Worm (Caenorhabditis elegans): ENCODE measurements around the gene fbxa-156.
"Not testable (repeated sequence)": the region's sequence is repeated elsewhere in the genome, so short reads cannot be mapped to it uniquely, and the experiment has no call there.

The fbxa-156 gene

DNA sequence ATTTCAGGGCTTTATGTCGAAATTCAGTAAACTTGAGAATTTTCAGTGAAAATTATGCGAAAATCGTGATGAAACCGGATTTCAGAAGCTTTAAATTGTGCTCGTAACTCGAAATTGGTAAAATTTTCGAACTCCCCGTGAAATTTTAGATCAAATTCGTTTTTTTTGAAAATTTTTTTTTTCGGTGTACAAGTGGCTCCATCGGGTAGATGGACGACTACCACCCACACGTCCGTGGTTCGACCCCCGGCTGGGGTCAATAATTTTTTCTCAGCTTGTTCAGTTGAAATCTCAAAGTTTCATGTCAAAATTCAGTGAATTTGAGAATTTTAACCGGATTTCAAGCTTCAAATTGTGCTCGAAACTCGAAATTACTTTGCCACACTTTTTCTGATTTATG is 39.3 kb upstream of the fbxa-156 start:
- no peak for TF ChIP-seq elt-3 (tag; optimal IDR thresholded peaks at IDR 0.05)
- TF ChIP-seq elt-1 (tag; optimal IDR thresholded peaks at IDR 0.05; ENCODE audit: borderline replicate concordance, insufficient read depth): no peak
- TF ChIP-seq ceh-83 (GFP tag; optimal IDR thresholded peaks at IDR 0.05): no peak
- TF ChIP-seq nhr-12 (tag; optimal IDR thresholded peaks at IDR 0.05): no peak
- no peak for TF ChIP-seq sem-2 (GFP tag; optimal IDR thresholded peaks at IDR 0.05)
- TF ChIP-seq ham-2 (GFP tag; optimal IDR thresholded peaks at IDR 0.05): no peak

DNA sequence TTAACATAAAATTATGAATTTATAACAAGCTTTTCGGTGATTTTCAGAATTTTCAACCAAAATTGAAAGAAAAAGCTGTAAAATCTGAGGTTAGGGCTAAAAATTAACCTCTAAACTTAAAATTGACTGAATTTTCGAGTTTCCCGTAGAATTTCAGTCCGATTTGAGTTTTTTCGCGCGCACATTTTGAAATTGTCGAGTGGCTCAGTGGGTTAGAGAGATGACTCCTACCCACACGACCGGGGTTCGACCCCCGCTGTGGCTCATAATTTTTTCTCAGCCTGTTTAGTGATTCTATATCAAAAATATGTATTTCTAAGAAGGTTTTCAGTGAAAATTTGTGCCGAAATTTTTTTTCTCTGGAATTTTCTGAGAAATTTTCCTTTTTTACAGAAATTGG is 35.2 kb upstream of the fbxa-156 start:
- no peak for TF ChIP-seq ztf-11 (tag; optimal IDR thresholded peaks at IDR 0.05)
- no peak for TF ChIP-seq unc-120 (tag; optimal IDR thresholded peaks at IDR 0.05; ENCODE audit: poor library complexity, severe bottlenecking)
- no peak for TF ChIP-seq zip-8 (tag; optimal IDR thresholded peaks at IDR 0.05)
- no peak for TF ChIP-seq lin-32 (GFP tag; optimal IDR thresholded peaks at IDR 0.05)
- TF ChIP-seq lin-13 (tag; optimal IDR thresholded peaks at IDR 0.05): no peak
- TF ChIP-seq unc-62 (GFP tag; optimal IDR thresholded peaks at IDR 0.05): no peak
- TF ChIP-seq ceh-83 (GFP tag; optimal IDR thresholded peaks at IDR 0.05): no peak
- no peak for TF ChIP-seq sptf-1 (tag; optimal IDR thresholded peaks at IDR 0.05)
- TF ChIP-seq flh-1 (GFP tag; optimal IDR thresholded peaks at IDR 0.05): no peak
- TF ChIP-seq nhr-28 (tag; optimal IDR thresholded peaks at IDR 0.05): no peak
- no peak for TF ChIP-seq elt-1 (tag; optimal IDR thresholded peaks at IDR 0.05; ENCODE audit: borderline replicate concordance, insufficient read depth)
- TF ChIP-seq ceh-43 (GFP tag; optimal IDR thresholded peaks at IDR 0.05): no peak

DNA sequence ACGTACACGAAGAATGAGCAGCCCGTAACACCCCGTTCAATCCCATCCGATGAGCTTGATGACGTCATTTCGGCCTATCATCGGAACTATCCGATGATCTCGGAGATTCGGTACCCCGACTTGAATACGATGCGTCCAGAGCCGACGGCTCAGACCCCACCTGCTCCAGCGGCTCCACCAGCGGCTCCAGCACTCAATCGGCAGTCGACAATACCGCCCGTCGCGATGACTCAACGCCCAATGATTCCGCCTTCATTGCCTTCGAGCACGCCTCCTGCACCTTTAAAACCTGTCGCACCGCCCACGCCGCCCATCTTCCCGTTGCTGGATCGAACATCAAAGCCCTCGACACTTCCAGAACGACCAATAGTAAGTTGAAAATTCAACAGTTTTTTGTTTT is 31.5 kb upstream of the fbxa-156 start:
- no peak for TF ChIP-seq mls-2 (tag; optimal IDR thresholded peaks at IDR 0.05)
- TF ChIP-seq zip-8 (tag; optimal IDR thresholded peaks at IDR 0.05): peak; percentile 30
- no peak for TF ChIP-seq elt-3 (tag; optimal IDR thresholded peaks at IDR 0.05)
- TF ChIP-seq unc-62 (GFP tag; optimal IDR thresholded peaks at IDR 0.05): no peak

DNA sequence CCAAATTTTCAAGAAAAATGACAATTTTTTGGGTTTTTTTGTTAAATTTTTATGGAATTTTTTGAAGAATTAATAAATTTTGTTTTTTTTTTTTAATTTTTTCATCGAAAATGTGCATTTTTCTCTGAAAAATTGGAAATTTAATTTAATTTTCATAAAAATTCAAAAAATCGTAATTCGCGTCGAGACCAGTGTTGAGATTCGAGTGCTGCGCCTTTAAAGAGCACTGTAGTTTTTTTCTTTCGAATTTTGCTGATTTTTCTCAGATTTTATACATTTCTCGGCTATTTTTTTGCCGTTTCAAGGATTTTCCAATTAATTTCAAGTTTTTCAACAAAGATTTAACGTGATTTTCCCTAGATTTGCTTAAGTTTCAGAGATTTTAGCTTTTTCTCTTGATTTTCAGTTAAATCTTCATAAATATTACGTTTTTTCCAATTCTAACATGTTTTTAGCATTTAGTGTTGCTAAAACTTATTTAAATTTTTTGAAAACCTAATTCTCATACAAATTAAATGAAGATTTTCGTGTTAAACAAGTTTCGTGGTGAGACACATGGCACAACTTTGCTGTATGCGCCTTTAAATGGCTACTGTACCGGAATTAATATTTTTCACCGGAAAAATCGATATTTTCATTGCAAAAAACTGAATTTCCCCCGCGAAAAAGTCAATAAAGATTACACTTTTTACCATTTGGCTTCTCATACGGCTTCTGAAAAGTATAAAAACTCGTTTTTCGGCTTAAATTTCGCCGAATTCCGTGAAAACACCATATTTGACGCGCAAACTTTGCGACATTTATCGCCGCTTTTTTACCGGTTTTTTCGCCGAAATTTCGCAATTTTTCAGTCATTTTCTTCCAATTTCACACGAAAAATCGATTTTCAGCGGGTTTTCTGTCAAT is 27.8 kb upstream of the fbxa-156 start, which contains the start of gene usp-50:
Gene usp-50 (plus strand): TSS at position 822 of the 906 bp plus-strand sequence.
- TF ChIP-seq lin-13 (tag; optimal IDR thresholded peaks at IDR 0.05); unc-120 (tag; optimal IDR thresholded peaks at IDR 0.05; ENCODE audit: poor library complexity, severe bottlenecking); nhr-28 (tag; optimal IDR thresholded peaks at IDR 0.05): not testable (repeated sequence)

DNA sequence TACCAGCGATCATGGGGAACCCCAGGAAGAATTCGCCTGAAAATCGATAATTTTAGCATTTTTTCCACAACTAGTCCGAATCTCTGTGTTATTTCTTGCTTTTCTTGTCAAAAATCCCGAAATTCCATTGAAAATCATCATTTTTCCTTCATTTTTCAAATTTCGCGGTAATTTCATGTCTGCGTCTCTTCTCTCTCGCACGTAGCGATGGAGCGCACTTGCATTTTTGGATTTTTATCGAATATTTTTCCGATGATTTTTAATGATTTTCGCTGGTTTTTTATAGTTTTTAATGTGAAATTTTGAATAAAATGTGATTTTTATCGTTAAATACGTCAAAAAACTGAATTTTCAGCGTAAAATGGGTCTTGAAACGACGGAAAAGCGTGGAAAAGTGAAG is 24.8 kb upstream of the fbxa-156 start, which contains the start of gene E01B7.2:
Gene E01B7.2 (plus strand): TSS at position 350 of the 400 bp plus-strand sequence.
- peak; percentile 37 for TF ChIP-seq nhr-237 (tag; optimal IDR thresholded peaks at IDR 0.05)
- no peak for TF ChIP-seq nhr-12 (tag; optimal IDR thresholded peaks at IDR 0.05)
- no peak for TF ChIP-seq drap-1 (GFP tag; optimal IDR thresholded peaks at IDR 0.05)
- TF ChIP-seq pha-4 (tag; optimal IDR thresholded peaks at IDR 0.05): peak; percentile 57
- TF ChIP-seq unc-39 (tag; optimal IDR thresholded peaks at IDR 0.05): no peak
- no peak for TF ChIP-seq nhr-28 (tag; optimal IDR thresholded peaks at IDR 0.05)
- peak; percentile 5 for TF ChIP-seq hlh-1 (tag; optimal IDR thresholded peaks at IDR 0.05)
- no peak for TF ChIP-seq ham-2 (GFP tag; optimal IDR thresholded peaks at IDR 0.05)
- TF ChIP-seq mep-1 (tag; optimal IDR thresholded peaks at IDR 0.05): peak; percentile 43
- peak; percentile 86 for TF ChIP-seq ceh-39 (tag; optimal IDR thresholded peaks at IDR 0.05)
- peak; percentile 51 for TF ChIP-seq ces-1 (GFP tag; optimal IDR thresholded peaks at IDR 0.05)
- peak; percentile 10 for TF ChIP-seq sptf-1 (tag; optimal IDR thresholded peaks at IDR 0.05)
- peak; percentile 63 for TF ChIP-seq lsy-2 (tag; optimal IDR thresholded peaks at IDR 0.05)
- peak; percentile 72 for TF ChIP-seq lin-13 (tag; optimal IDR thresholded peaks at IDR 0.05)
- TF ChIP-seq M03D4.4 (tag; optimal IDR thresholded peaks at IDR 0.05): no peak

DNA sequence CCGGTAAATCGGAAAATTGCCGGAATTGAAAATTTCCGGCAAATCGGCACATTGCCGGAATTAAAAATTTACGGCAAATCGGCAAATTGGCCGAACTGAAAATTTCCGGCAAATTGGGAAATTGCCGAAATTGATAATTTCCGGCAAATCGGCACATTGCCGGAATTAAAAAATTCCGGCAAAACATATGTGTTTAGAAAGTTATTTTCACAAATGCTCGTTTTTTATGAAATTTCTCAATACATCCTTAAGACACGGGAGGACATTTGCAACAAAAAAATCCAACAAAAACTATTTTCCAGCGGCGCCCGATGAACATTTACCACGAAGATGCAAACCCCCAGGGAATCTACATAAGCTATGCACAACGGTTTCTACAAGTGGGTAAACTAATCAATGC is 22.1 kb upstream of the fbxa-156 start, which contains the start of gene C06H5.8:
Gene C06H5.8 (plus strand): TSS at position 301 of the 400 bp plus-strand sequence.
- peak; percentile 14 for TF ChIP-seq drap-1 (GFP tag; optimal IDR thresholded peaks at IDR 0.05)
- TF ChIP-seq nhr-28 (tag; optimal IDR thresholded peaks at IDR 0.05): no peak
